Fruit fly (Drosophila melanogaster): ENCODE measurements around the gene CG42238.

The CG42238 gene

DNA sequence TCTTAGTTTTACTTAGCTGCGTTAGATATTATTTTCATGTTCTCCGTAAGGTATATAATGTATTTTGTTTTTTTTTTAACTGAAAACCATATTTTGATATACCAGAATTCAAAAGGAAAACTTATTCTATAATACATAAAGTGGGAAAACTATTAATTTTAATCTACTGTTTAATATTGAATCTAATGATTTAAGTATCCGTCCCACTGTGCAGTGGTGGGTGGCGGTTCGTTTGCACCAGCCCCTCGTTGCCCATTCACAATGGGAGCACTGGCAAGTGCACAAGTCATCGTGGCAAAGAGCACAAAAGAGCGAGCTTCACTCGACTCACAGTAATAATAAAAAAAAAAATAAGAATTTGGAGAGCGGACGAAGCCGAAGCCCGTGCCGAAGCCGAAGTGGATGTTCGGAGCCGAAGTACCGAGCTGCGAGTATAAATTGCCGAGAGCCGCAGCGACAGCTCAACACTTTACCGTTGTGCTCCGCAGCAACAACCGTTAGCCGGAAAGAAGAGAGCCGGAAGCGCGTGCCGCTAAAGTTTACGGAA lies 44.6 kb upstream of the CG42238 start, which contains the start of gene CG34136 (continued):
- TF ChIP-seq Rx (GFP tag; IDR thresholded peaks at IDR 0.05) (no peak), CG17568 (GFP tag; optimal IDR thresholded peaks at IDR 0.05) (no peak), CG14965 (GFP tag; optimal IDR thresholded peaks at IDR 0.05; ENCODE audit: borderline replicate concordance) (no peak), CG1832 (GFP tag; optimal IDR thresholded peaks at IDR 0.05) (no peak), amos (GFP tag; IDR thresholded peaks at IDR 0.05; ENCODE audit: partially characterized antibody) (0 out of 2 replicates have a peak, but pooled peaks have one; percentile 7), Ptx1 (GFP tag; IDR thresholded peaks at IDR 0.05) (0 out of 2 replicates have a peak, but pooled peaks have one; percentile 37), z (GFP tag; IDR thresholded peaks at IDR 0.05) (no peak), ATbp (GFP tag; optimal IDR thresholded peaks at IDR 0.05) (no peak), vvl (GFP tag; IDR thresholded peaks at IDR 0.05) (peak; percentile 55; the same call in 1 of the 2 replicates), ci (GFP tag; IDR thresholded peaks at IDR 0.05) (peak; percentile 29; the same call in 1 of the 3 replicates), trh (GFP tag; optimal IDR thresholded peaks at IDR 0.05) (no peak), Dfd (GFP tag; optimal IDR thresholded peaks at IDR 0.05) (no peak), CG30403 (GFP tag; optimal IDR thresholded peaks at IDR 0.05) (peak; percentile 53), stc (GFP tag; IDR thresholded peaks at IDR 0.05) (no peak), CG31388 (GFP tag; optimal IDR thresholded peaks at IDR 0.05) (no peak), p53 (GFP tag; optimal IDR thresholded peaks at IDR 0.05) (no peak), CG12942 (GFP tag; optimal IDR thresholded peaks at IDR 0.05) (no peak), Hand (GFP tag; optimal IDR thresholded peaks at IDR 0.05) (no peak), CG18599 (GFP tag; optimal IDR thresholded peaks at IDR 0.05) (no peak), unc-4 (GFP tag; IDR thresholded peaks at IDR 0.05; ENCODE audit: partially characterized antibody) (0 out of 2 replicates have a peak, but pooled peaks have one; percentile 20), Xbp1 (GFP tag; optimal IDR thresholded peaks at IDR 0.05) (peak; percentile 21), CG18619 (GFP tag; optimal IDR thresholded peaks at IDR 0.05) (peak; percentile 42), CG7839 (tag; optimal IDR thresholded peaks at IDR 0.05) (peak; percentile 64), D19A (tag; optimal IDR thresholded peaks at IDR 0.05) (no peak), cato (GFP tag; optimal IDR thresholded peaks at IDR 0.05; ENCODE audit: borderline replicate concordance) (no peak), dmrt99B (tag; optimal IDR thresholded peaks at IDR 0.05) (peak; percentile 61), CG4424 (GFP tag; optimal IDR thresholded peaks at IDR 0.05) (peak; percentile 58), pros (GFP tag; optimal IDR thresholded peaks at IDR 0.05) (peak; percentile 59), CG33557 (GFP tag; optimal IDR thresholded peaks at IDR 0.05) (no peak), Tbp (GFP tag; optimal IDR thresholded peaks at IDR 0.05) (no peak), CG4360 (GFP tag; IDR thresholded peaks at IDR 0.05) (no peak), Pdp1 (GFP tag; optimal IDR thresholded peaks at IDR 0.05) (no peak), CG3281 (GFP tag; optimal IDR thresholded peaks at IDR 0.05) (peak; percentile 39), Taf1 (GFP tag; IDR thresholded peaks at IDR 0.05) (no peak), lmd (GFP tag; IDR thresholded peaks at IDR 0.05) (0 out of 2 replicates have a peak, but pooled peaks have one; percentile 42), CG6854 (GFP tag; optimal IDR thresholded peaks at IDR 0.05) (peak; percentile 5), Hmr (GFP tag; optimal IDR thresholded peaks at IDR 0.05) (peak; percentile 31), CG4707 (GFP tag; optimal IDR thresholded peaks at IDR 0.05) (peak; percentile 73), CG13775 (GFP tag; optimal IDR thresholded peaks at IDR 0.05) (peak; percentile 29), CG6654 (GFP tag; optimal IDR thresholded peaks at IDR 0.05) (no peak), az2 (GFP tag; optimal IDR thresholded peaks at IDR 0.05) (peak; percentile 42), lov (optimal IDR thresholded peaks at IDR 0.05) (no peak), lov (GFP tag; IDR thresholded peaks at IDR 0.05) (0 out of 3 replicates have a peak, but pooled peaks have one; percentile 9), ham (GFP tag; IDR thresholded peaks at IDR 0.05) (no peak), CG10431 (GFP tag; optimal IDR thresholded peaks at IDR 0.05) (peak; percentile 69), Atf6 (GFP tag; IDR thresholded peaks at IDR 0.05) (peak; percentile 57; the same call in 1 of the 2 replicates), esg (GFP tag; conservative IDR thresholded peaks at IDR 0.05) (peak; percentile 9; the same call in 1 of the 2 replicates), org-1 (GFP tag; optimal IDR thresholded peaks at IDR 0.05) (peak; percentile 33), CG12659 (GFP tag; optimal IDR thresholded peaks at IDR 0.05) (peak; percentile 38), row (GFP tag; IDR thresholded peaks at IDR 0.05) (peak; percentile 60; the same call in 2 of the 3 replicates)
